Worm (Caenorhabditis elegans): ENCODE data around the gene sel-13.

The sel-13 gene

DNA sequence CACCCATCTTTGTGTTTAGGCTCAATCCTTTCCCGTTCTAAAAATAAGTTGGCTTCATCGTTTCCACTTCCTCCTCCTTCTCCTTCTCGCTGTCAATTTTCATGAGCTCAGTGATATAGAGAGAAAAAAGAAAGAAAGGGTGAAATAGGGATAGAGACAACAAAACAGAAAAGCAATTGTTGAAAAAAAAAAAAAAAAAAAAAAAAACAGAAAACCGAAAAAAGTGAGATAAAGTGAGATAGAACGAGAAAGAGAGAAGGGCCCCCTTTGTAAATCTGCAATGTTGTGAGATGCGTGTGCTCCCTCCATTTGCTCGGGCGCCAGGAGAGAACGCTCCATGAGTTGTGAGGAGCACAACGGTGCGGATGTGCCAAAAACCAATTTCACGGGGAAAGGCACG lies 23.9 kb upstream of the sel-13 start:
- TF ChIP-seq cog-1 (tag; optimal IDR thresholded peaks at IDR 0.05) = no peak
- TF ChIP-seq flt-1 (GFP tag; IDR thresholded peaks at IDR 0.05) = 0 out of 2 replicates have a peak, but pooled peaks have one; percentile 44

- no peak for TF ChIP-seq flt-1 (GFP tag; IDR thresholded peaks at IDR 0.05)
- TF ChIP-seq ref-1 (GFP tag; conservative IDR thresholded peaks at IDR 0.05) = no peak
- TF ChIP-seq med-1 (GFP tag; optimal IDR thresholded peaks at IDR 0.05; ENCODE audit: insufficient read depth) = no peak
- no peak for TF ChIP-seq ztf-23 (GFP tag; IDR thresholded peaks at IDR 0.05)
- TF ChIP-seq ztf-29 (GFP tag; IDR thresholded peaks at IDR 0.05) = no peak
- TF ChIP-seq klf-2 (GFP tag; conservative IDR thresholded peaks at IDR 0.05) = no peak
- peak; percentile 25 for TF ChIP-seq cog-1 (tag; optimal IDR thresholded peaks at IDR 0.05)
Observed at ce11 chrIII:4721750-4722149, 21.7 kb upstream of the sel-13 start, which contains the start of gene acy-1. Gene acy-1, plus strand, starts transcription at chrIII:4722095.

ce11 chrIII:4720620-4721227 lies 20.7 kb upstream of the sel-13 start, which contains the start of gene emb-5:
Gene emb-5, minus strand, starts transcription at chrIII:4720670.
- no peak for TF ChIP-seq cog-1 (tag; optimal IDR thresholded peaks at IDR 0.05)
- 0 out of 2 replicates have a peak, but pooled peaks have one; percentile 45 for TF ChIP-seq flt-1 (GFP tag; IDR thresholded peaks at IDR 0.05)
- no peak for TF ChIP-seq ref-1 (GFP tag; conservative IDR thresholded peaks at IDR 0.05)
- TF ChIP-seq klf-2 (GFP tag; conservative IDR thresholded peaks at IDR 0.05) = no peak
- TF ChIP-seq ztf-23 (GFP tag; IDR thresholded peaks at IDR 0.05) = no peak

DNA sequence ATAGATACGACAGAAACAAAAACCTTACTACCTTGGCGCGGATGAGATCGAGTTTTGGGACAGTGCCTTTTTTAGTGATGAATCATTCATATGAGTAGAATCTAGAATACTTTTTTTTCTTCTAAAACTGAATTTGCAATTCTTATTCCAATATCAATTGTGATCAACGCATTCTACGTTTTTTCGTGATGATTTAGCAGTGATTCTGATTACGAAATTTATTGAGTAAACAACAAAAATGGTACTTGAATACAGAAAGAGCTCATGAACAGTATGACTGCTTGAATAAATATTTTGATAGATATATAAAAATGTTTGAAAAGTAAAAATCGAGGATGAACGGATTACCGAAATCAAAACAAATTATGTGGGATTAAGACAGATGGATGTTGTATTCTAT lies 15.1 kb upstream of the sel-13 start, which contains the start of gene him-18:
TSS of gene him-18 (minus strand) at position 101 of the 400 bp plus-strand sequence.
- TF ChIP-seq T22C8.4 (GFP tag; IDR thresholded peaks at IDR 0.05) (no peak), tab-1 (GFP tag; IDR thresholded peaks at IDR 0.05) (no peak), ztf-29 (GFP tag; IDR thresholded peaks at IDR 0.05) (no peak), med-1 (GFP tag; optimal IDR thresholded peaks at IDR 0.05; ENCODE audit: insufficient read depth) (no peak), klf-2 (GFP tag; conservative IDR thresholded peaks at IDR 0.05) (no peak)

ce11 chrIII:4708909-4709308 lies 8.9 kb upstream of the sel-13 start, which contains the start of gene T04A8.18:
Gene T04A8.18, plus strand, starts transcription at chrIII:4709209.
- TF ChIP-seq ref-1 (GFP tag; conservative IDR thresholded peaks at IDR 0.05) = no peak
- TF ChIP-seq T22C8.4 (GFP tag; IDR thresholded peaks at IDR 0.05) = no peak
- no peak for TF ChIP-seq tab-1 (GFP tag; IDR thresholded peaks at IDR 0.05)
- no peak for TF ChIP-seq ztf-23 (GFP tag; IDR thresholded peaks at IDR 0.05)
- no peak for TF ChIP-seq cog-1 (tag; optimal IDR thresholded peaks at IDR 0.05)
- no peak for TF ChIP-seq flt-1 (GFP tag; IDR thresholded peaks at IDR 0.05)
- TF ChIP-seq med-1 (GFP tag; optimal IDR thresholded peaks at IDR 0.05; ENCODE audit: insufficient read depth) = no peak
- TF ChIP-seq klf-2 (GFP tag; conservative IDR thresholded peaks at IDR 0.05) = no peak
- TF ChIP-seq ztf-29 (GFP tag; IDR thresholded peaks at IDR 0.05) = no peak

ce11 chrIII:4706678-4707077 lies 6.7 kb upstream of the sel-13 start, which contains the start of gene T04A8.13:
Gene T04A8.13, plus strand, starts transcription at chrIII:4706978.
- no peak for TF ChIP-seq ref-1 (GFP tag; conservative IDR thresholded peaks at IDR 0.05)

DNA sequence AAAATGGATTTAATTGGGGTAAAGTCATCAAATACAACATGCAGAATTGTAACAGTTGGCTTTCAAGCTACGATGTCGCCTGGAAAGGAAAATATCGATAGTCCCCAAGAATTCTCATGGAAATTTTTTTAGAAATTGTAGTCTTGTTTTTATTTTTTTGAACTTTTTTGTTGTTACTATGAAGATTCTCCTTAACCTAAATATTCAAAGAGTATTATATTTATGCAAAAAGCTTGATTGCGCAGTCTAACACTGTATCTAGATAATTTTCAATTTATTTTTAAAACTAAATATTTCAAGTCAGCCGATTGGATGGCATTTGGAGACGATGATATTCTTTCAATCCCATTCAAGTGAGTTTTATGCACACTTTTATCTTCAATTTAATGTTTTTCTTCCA lies 5.2 kb upstream of the sel-13 start, which contains the start of gene pgap-2:
TSS of gene pgap-2 (plus strand) at position 301 of the 400 bp plus-strand sequence.
- TF ChIP-seq cog-1 (tag; optimal IDR thresholded peaks at IDR 0.05) (no peak), ref-1 (GFP tag; conservative IDR thresholded peaks at IDR 0.05) (no peak), ztf-23 (GFP tag; IDR thresholded peaks at IDR 0.05) (no peak), klf-2 (GFP tag; conservative IDR thresholded peaks at IDR 0.05) (no peak), tab-1 (GFP tag; IDR thresholded peaks at IDR 0.05) (no peak), med-1 (GFP tag; optimal IDR thresholded peaks at IDR 0.05; ENCODE audit: insufficient read depth) (no peak), ztf-29 (GFP tag; IDR thresholded peaks at IDR 0.05) (no peak), T22C8.4 (GFP tag; IDR thresholded peaks at IDR 0.05) (no peak), flt-1 (GFP tag; IDR thresholded peaks at IDR 0.05) (no peak)

- TF ChIP-seq ztf-29 (GFP tag; IDR thresholded peaks at IDR 0.05) (no peak), ztf-23 (GFP tag; IDR thresholded peaks at IDR 0.05) (no peak), med-1 (GFP tag; optimal IDR thresholded peaks at IDR 0.05; ENCODE audit: insufficient read depth) (no peak), flt-1 (GFP tag; IDR thresholded peaks at IDR 0.05) (no peak)
Observed at ce11 chrIII:4703932-4704454, 4.0 kb upstream of the sel-13 start, which contains the start of the genes clp-2 and mrpl-16. Gene clp-2, minus strand, starts transcription at chrIII:4704025. Gene mrpl-16, plus strand, starts transcription at chrIII:4704404.

DNA sequence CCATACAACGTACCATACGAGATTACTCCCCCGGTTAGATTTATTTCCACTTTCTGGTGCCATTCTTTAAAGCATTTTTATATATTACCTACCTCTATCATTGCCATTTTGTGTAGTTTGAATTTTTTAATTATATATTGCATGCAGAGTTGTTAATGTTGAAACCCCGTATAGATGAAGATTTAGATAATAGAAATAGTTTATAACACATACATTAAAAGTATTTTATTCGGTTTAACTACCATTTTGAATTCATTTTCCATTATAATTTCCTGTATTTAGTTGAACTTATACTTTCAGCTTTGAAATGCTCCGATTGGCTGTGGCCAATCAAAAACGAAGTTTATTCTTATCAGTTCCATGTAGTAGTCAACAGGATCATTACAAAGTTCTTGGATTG lies 2.2 kb downstream of the sel-13 start, which contains the start of gene dnj-18:
TSS of gene dnj-18 (plus strand) at position 301 of the 400 bp plus-strand sequence.
- TF ChIP-seq med-1 (GFP tag; optimal IDR thresholded peaks at IDR 0.05; ENCODE audit: insufficient read depth) = no peak
- TF ChIP-seq flt-1 (GFP tag; IDR thresholded peaks at IDR 0.05) = no peak
- TF ChIP-seq ztf-23 (GFP tag; IDR thresholded peaks at IDR 0.05) = no peak
- no peak for TF ChIP-seq ztf-29 (GFP tag; IDR thresholded peaks at IDR 0.05)
- TF ChIP-seq cog-1 (tag; optimal IDR thresholded peaks at IDR 0.05) = no peak
- no peak for TF ChIP-seq tab-1 (GFP tag; IDR thresholded peaks at IDR 0.05)
- no peak for TF ChIP-seq ref-1 (GFP tag; conservative IDR thresholded peaks at IDR 0.05)
- no peak for TF ChIP-seq klf-2 (GFP tag; conservative IDR thresholded peaks at IDR 0.05)
- TF ChIP-seq T22C8.4 (GFP tag; IDR thresholded peaks at IDR 0.05) = no peak

DNA sequence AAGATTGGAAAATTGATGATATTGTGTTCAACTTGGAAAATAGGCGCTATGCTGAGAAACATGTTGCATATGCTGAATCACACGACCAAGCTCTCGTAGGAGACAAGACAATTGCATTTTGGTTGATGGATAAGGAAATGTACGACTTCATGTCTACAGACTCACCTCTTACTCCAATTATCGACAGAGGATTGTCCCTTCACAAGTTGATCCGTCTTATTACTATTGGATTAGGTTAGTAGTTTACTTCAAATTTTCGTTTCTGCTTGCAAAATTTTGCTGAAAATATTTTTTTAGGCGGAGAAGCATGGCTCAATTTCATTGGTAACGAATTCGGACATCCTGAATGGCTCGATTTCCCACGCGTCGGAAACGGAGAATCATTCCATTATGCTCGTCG lies 3.1 kb downstream of the sel-13 start:
- no peak for TF ChIP-seq klf-2 (GFP tag; conservative IDR thresholded peaks at IDR 0.05)
- TF ChIP-seq ref-1 (GFP tag; conservative IDR thresholded peaks at IDR 0.05) = no peak
- TF ChIP-seq tab-1 (GFP tag; IDR thresholded peaks at IDR 0.05) = no peak
- TF ChIP-seq med-1 (GFP tag; optimal IDR thresholded peaks at IDR 0.05; ENCODE audit: insufficient read depth) = no peak
- TF ChIP-seq flt-1 (GFP tag; IDR thresholded peaks at IDR 0.05) = no peak
- no peak for TF ChIP-seq ztf-23 (GFP tag; IDR thresholded peaks at IDR 0.05)
- no peak for TF ChIP-seq T22C8.4 (GFP tag; IDR thresholded peaks at IDR 0.05)

Data from whole organism, midembryonic.